Worm (Caenorhabditis elegans) whole organism, young adult: ENCODE data around the gene aptf-4.

Experiments
- B0019.2 ChIP-seq: fragments of 200-800 bp; sonication (Bioruptor generic); conservative IDR thresholded peaks from 2 replicates; pipeline ENCODE4 v1.3.6; 2022; ENCODE audit warnings: missing genetic modification reagents, missing genetic modification characterization, missing compliant biosample characterization
- B0261.1 ChIP-seq: sonication (generic microtip); optimal IDR thresholded peaks from 2 replicates; lab custom pipeline; 2016; ENCODE audit warnings: mild to moderate bottlenecking, missing genetic modification characterization, moderate library complexity, missing compliant biosample characterization
- B0336.3 ChIP-seq: fragments of 200-800 bp; sonication (Bioruptor generic); IDR thresholded peaks from 2 replicates; pipeline ENCODE4 v1.3.6; 2022; ENCODE audit warnings: missing genetic modification characterization, missing compliant biosample characterization
- F10E7.11 ChIP-seq: sonication (generic microtip); optimal IDR thresholded peaks from 2 replicates; lab custom pipeline; 2017; ENCODE audit warnings: mild to moderate bottlenecking, missing genetic modification characterization, moderate library complexity, missing compliant biosample characterization
- F49E8.2 ChIP-seq: sonication (generic microtip); optimal IDR thresholded peaks from 3 replicates; lab custom pipeline; 2017; ENCODE audit warnings: missing genetic modification characterization, mild to moderate bottlenecking, missing compliant biosample characterization, antibody characterized with exemption, moderate library complexity; ENCODE audit not compliant: insufficient read depth
- K12H6.12 ChIP-seq: fragments of 200-800 bp; sonication (Bioruptor generic); optimal IDR thresholded peaks from 2 replicates; lab custom pipeline; 2018; ENCODE audit warnings: mild to moderate bottlenecking, missing genetic modification characterization, missing compliant biosample characterization
- T07F8.4 ChIP-seq: sonication (generic microtip); optimal IDR thresholded peaks from 2 replicates; lab custom pipeline; 2016; ENCODE audit warnings: mild to moderate bottlenecking, missing genetic modification characterization, moderate library complexity, missing compliant biosample characterization
- Y53G8AR.9 ChIP-seq: fragments of 200-800 bp; sonication (Bioruptor generic); conservative IDR thresholded peaks from 2 replicates; pipeline ENCODE4 v1.3.6; 2022; ENCODE audit warnings: missing genetic modification reagents, missing genetic modification characterization, missing compliant biosample characterization
- Y67H2A.10 ChIP-seq: fragments of 200-800 bp; sonication (Bioruptor generic); conservative IDR thresholded peaks from 2 replicates; pipeline ENCODE4 v1.3.6; 2022; ENCODE audit warnings: missing genetic modification reagents, missing genetic modification characterization, missing compliant biosample characterization
- Y79H2A.3 ChIP-seq: fragments of 200-800 bp; sonication (Bioruptor generic); conservative IDR thresholded peaks from 2 replicates; pipeline ENCODE4 v1.3.6; 2022; ENCODE audit warnings: missing genetic modification reagents, missing genetic modification characterization, missing compliant biosample characterization
- akir-1 ChIP-seq: fragments of 200-800 bp; sonication (Bioruptor generic); optimal IDR thresholded peaks from 2 replicates; lab custom pipeline; 2018; ENCODE audit warnings: mild to moderate bottlenecking, missing genetic modification characterization, moderate library complexity, missing compliant biosample characterization
- ama-1 ChIP-seq, 3 experiments: fragments of 150-350 bp in 1 of 3; sonication (generic microtip) in 2 of 3; optimal IDR thresholded peaks; 2 replicates each; lab custom pipeline; 2014 to 2018; ENCODE audit warnings: missing biosample characterization in 2 of 3, missing genetic modification characterization in 2 of 3, missing genetic modification reagents in 2 of 3
- aptf-2 ChIP-seq: fragments of 200-800 bp; sonication (Bioruptor generic); conservative IDR thresholded peaks from 2 replicates; pipeline ENCODE4 v1.3.6; 2022; ENCODE audit warnings: missing genetic modification reagents, missing genetic modification characterization, missing compliant biosample characterization
- athp-1 ChIP-seq: sonication (generic microtip); optimal IDR thresholded peaks from 2 replicates; lab custom pipeline; 2017; ENCODE audit warnings: mild to moderate bottlenecking, missing genetic modification characterization, missing compliant biosample characterization
- attf-5 ChIP-seq: fragments of 200-800 bp; sonication (Bioruptor generic); optimal IDR thresholded peaks from 2 replicates; lab custom pipeline; 2018; ENCODE audit warnings: mild to moderate bottlenecking, missing genetic modification characterization, missing compliant biosample characterization
- attf-6 ChIP-seq: fragments of 200-800 bp; sonication (Bioruptor generic); IDR thresholded peaks from 2 replicates; pipeline ENCODE4 v1.3.6; 2022; ENCODE audit warnings: missing genetic modification reagents, missing genetic modification characterization, missing compliant biosample characterization
- bed-1 ChIP-seq: fragments of 200-800 bp; sonication (Bioruptor generic); IDR thresholded peaks from 2 replicates; pipeline ENCODE4 v1.3.6; 2022; ENCODE audit warnings: missing genetic modification reagents, missing genetic modification characterization, missing compliant biosample characterization
- die-1 ChIP-seq: sonication (generic microtip); optimal IDR thresholded peaks from 2 replicates; lab custom pipeline; 2016; ENCODE audit warnings: missing genotype, mild to moderate bottlenecking, missing genetic modification characterization, missing compliant biosample characterization
- dox-1 ChIP-seq: fragments of 200-800 bp; sonication (Bioruptor generic); IDR thresholded peaks from 2 replicates; pipeline ENCODE4 v1.3.6; 2022; ENCODE audit warnings: missing genetic modification reagents, missing genetic modification characterization, missing compliant biosample characterization
- dpff-1 ChIP-seq: sonication (generic microtip); optimal IDR thresholded peaks from 2 replicates; lab custom pipeline; 2017; ENCODE audit warnings: mild to moderate bottlenecking, missing genetic modification characterization, missing compliant biosample characterization
- efl-1 ChIP-seq: fragments of 150-350 bp; optimal IDR thresholded peaks from 2 replicates; lab custom pipeline; 2014; ENCODE audit warnings: missing biosample characterization, missing genetic modification reagents, missing genetic modification characterization
- egl-44 ChIP-seq: fragments of 200-800 bp; sonication (Bioruptor generic); IDR thresholded peaks from 2 replicates; pipeline ENCODE4 v1.3.6; 2022; ENCODE audit warnings: missing genetic modification reagents, missing genetic modification characterization, missing compliant biosample characterization
- gei-17 ChIP-seq: fragments of 200-800 bp; sonication (Bioruptor generic); optimal IDR thresholded peaks from 2 replicates; lab custom pipeline; 2018; ENCODE audit warnings: mild to moderate bottlenecking, missing genetic modification characterization, missing compliant biosample characterization
- hmg-1.2 ChIP-seq: fragments of 200-800 bp; sonication (Bioruptor generic); IDR thresholded peaks from 2 replicates; pipeline ENCODE4 v1.3.6; 2022; ENCODE audit warnings: missing genetic modification reagents, missing genetic modification characterization, missing compliant biosample characterization
- hrde-1 ChIP-seq: sonication (generic microtip); optimal IDR thresholded peaks from 2 replicates; lab custom pipeline; 2016; ENCODE audit warnings: missing genetic modification characterization, mild to moderate bottlenecking, missing compliant biosample characterization, moderate library complexity, missing genotype, missing genetic modification reagents, borderline replicate concordance
- hsf-1 ChIP-seq: fragments of 200-800 bp; sonication (Bioruptor generic); IDR thresholded peaks from 2 replicates; pipeline ENCODE4 v1.3.6; 2022; ENCODE audit warnings: missing genetic modification reagents, missing genetic modification characterization, missing compliant biosample characterization
- lin-54 ChIP-seq: fragments of 200-800 bp; sonication (Bioruptor generic); optimal IDR thresholded peaks from 2 replicates; lab custom pipeline; 2018; ENCODE audit warnings: mild to moderate bottlenecking, missing genetic modification characterization, missing compliant biosample characterization
- lsl-1 ChIP-seq: fragments of 200-800 bp; sonication (Bioruptor generic); optimal IDR thresholded peaks from 2 replicates; lab custom pipeline; 2018; ENCODE audit warnings: mild to moderate bottlenecking, missing genetic modification characterization, moderate library complexity, missing compliant biosample characterization
- madf-10 ChIP-seq: sonication (generic microtip); optimal IDR thresholded peaks from 2 replicates; lab custom pipeline; 2016; ENCODE audit warnings: mild to moderate bottlenecking, missing genetic modification characterization, missing compliant biosample characterization
- madf-3 ChIP-seq: fragments of 200-800 bp; sonication (Bioruptor generic); IDR thresholded peaks from 2 replicates; pipeline ENCODE4 v1.3.6; 2022; ENCODE audit warnings: missing genetic modification reagents, missing genetic modification characterization, missing compliant biosample characterization
- nfyb-1 ChIP-seq: fragments of 200-800 bp; sonication (Bioruptor generic); IDR thresholded peaks from 2 replicates; pipeline ENCODE4 v1.3.6; 2022; ENCODE audit warnings: missing genetic modification reagents, missing genetic modification characterization, missing compliant biosample characterization
- pbrm-1 ChIP-seq: fragments of 200-800 bp; sonication (Bioruptor generic); IDR thresholded peaks from 2 replicates; pipeline ENCODE4 v1.3.6; 2022; ENCODE audit warnings: missing genetic modification reagents, missing genetic modification characterization, missing compliant biosample characterization
- rpc-1 ChIP-seq, 2 experiments: fragments of 150-350 bp in 1 of 2; sonication (generic microtip) in 1 of 2; optimal IDR thresholded peaks; 2 replicates each; lab custom pipeline; 2014 to 2018; ENCODE audit warnings: missing biosample characterization in 1 of 2, missing genetic modification characterization in 1 of 2, missing genetic modification reagents in 1 of 2, missing genotype in 1 of 2
- sdz-38 ChIP-seq: sonication (generic microtip); optimal IDR thresholded peaks from 2 replicates; lab custom pipeline; 2016; ENCODE audit warnings: missing genotype, missing genetic modification characterization, missing compliant biosample characterization
- snpc-1.3 ChIP-seq: sonication (generic microtip); optimal IDR thresholded peaks from 2 replicates; lab custom pipeline; 2017; ENCODE audit warnings: missing genetic modification characterization, mild to moderate bottlenecking, missing compliant biosample characterization, antibody characterized with exemption, moderate library complexity, missing genotype, missing genetic modification reagents; ENCODE audit not compliant: insufficient read depth
- snpc-3.4 ChIP-seq: sonication (generic microtip); optimal IDR thresholded peaks from 2 replicates; lab custom pipeline; 2017; ENCODE audit warnings: missing genetic modification characterization, mild to moderate bottlenecking, missing compliant biosample characterization, antibody characterized with exemption, moderate library complexity, missing genotype, missing genetic modification reagents
- snpc-4 ChIP-seq, 5 experiments: fragments of 150-350 bp in 1 of 5; sonication (generic microtip) in 4 of 5; optimal IDR thresholded peaks; 2 replicates each; lab custom pipeline; 2014 to 2018; ENCODE audit warnings: missing genetic modification characterization in 5 of 5, missing biosample characterization in 3 of 5, antibody characterized with exemption in 2 of 5, mild to moderate bottlenecking in 2 of 5, missing compliant biosample characterization in 2 of 5, missing genotype in 2 of 5, moderate library complexity in 2 of 5, missing genetic modification reagents in 1 of 5
- somi-1 ChIP-seq: fragments of 200-800 bp; sonication (Bioruptor generic); optimal IDR thresholded peaks from 2 replicates; lab custom pipeline; 2018; ENCODE audit warnings: mild to moderate bottlenecking, missing genetic modification characterization, missing compliant biosample characterization
- tlf-1 ChIP-seq: fragments of 200-800 bp; sonication (Bioruptor generic); optimal IDR thresholded peaks from 2 replicates; lab custom pipeline; 2018; ENCODE audit warnings: mild to moderate bottlenecking, missing genetic modification characterization, missing compliant biosample characterization
- unc-130 ChIP-seq: sonication (generic microtip); optimal IDR thresholded peaks from 2 replicates; lab custom pipeline; 2016; ENCODE audit warnings: missing genetic modification reagents, missing genetic modification characterization, missing compliant biosample characterization
- zim-3 ChIP-seq: sonication (generic microtip); optimal IDR thresholded peaks from 2 replicates; lab custom pipeline; 2017; ENCODE audit warnings: mild to moderate bottlenecking, missing genetic modification characterization, moderate library complexity, missing compliant biosample characterization
- ztf-18 ChIP-seq: sonication (generic microtip); optimal IDR thresholded peaks from 2 replicates; lab custom pipeline; 2016; ENCODE audit warnings: missing genotype, mild to moderate bottlenecking, missing genetic modification characterization, missing compliant biosample characterization
- ztf-25 ChIP-seq: fragments of 200-800 bp; sonication (Bioruptor generic); IDR thresholded peaks from 2 replicates; pipeline ENCODE4 v1.3.6; 2022; ENCODE audit warnings: missing genetic modification reagents, missing genetic modification characterization, missing compliant biosample characterization
- ztf-26 ChIP-seq: sonication (generic microtip); optimal IDR thresholded peaks from 2 replicates; lab custom pipeline; 2017; ENCODE audit warnings: missing genetic modification characterization, missing compliant biosample characterization
- ztf-3 ChIP-seq: fragments of 200-800 bp; sonication (Bioruptor generic); optimal IDR thresholded peaks from 2 replicates; lab custom pipeline; 2018; ENCODE audit warnings: mild to moderate bottlenecking, missing genetic modification characterization, missing compliant biosample characterization

Gene aptf-4

ce11 chrII:8603567-8604359 lies 13.0 kb downstream of the aptf-4 start, which contains the start of gene suf-1 (continued):
- TF ChIP-seq gei-17 (no peak), K12H6.12 (no peak), Y79H2A.3 (GFP tag; lab: Robert Waterston, UW) (no peak), lin-54 (GFP tag; lab: Kevin White, UChicago) (peak; percentile 73), attf-5 (GFP tag; lab: Kevin White, UChicago) (peak; percentile 24), zim-3 (tag; lab: Kevin White, UChicago) (no peak), dox-1 (peak; percentile 12; the same call in 1 of the 2 replicates), B0019.2 (GFP tag; lab: Robert Waterston, UW) (no peak; the same call in 1 of the 2 replicates), ztf-18 (tag; lab: Kevin White, UChicago) (no peak), aptf-2 (no peak), hsf-1 (GFP tag; lab: Robert Waterston, UW) (peak; percentile 79), akir-1 (no peak), somi-1 (GFP tag; lab: Kevin White, UChicago) (no peak), F49E8.2 (tag; lab: Kevin White, UChicago) (peak; percentile 94), unc-130 (peak; percentile 69), egl-44 (GFP tag; lab: Robert Waterston, UW) (no peak), nfyb-1 (peak; percentile 39; the same call in 1 of the 2 replicates), madf-10 (no peak), snpc-4 (GFP tag; optimal IDR thresholded peaks at IDR 0.05; lab: Kevin White, UChicago) (peak; percentile 49), snpc-4 (tag; optimal IDR thresholded peaks at IDR 0.05; lab: Kevin White, UChicago) (peak in 3 of 4 experiments; percentile 29 to 81 (median 42)), F10E7.11 (tag; lab: Kevin White, UChicago) (no peak), ztf-26 (tag; lab: Kevin White, UChicago) (no peak), B0261.1 (tag; lab: Kevin White, UChicago) (no peak), sdz-38 (tag; lab: Kevin White, UChicago) (no peak), hmg-1.2 (GFP tag; lab: Robert Waterston, UW) (peak; percentile 49; the same call in 1 of the 2 replicates), rpc-1 (optimal IDR thresholded peaks at IDR 0.05; lab: Kevin White, UChicago) (no peak), rpc-1 (tag; optimal IDR thresholded peaks at IDR 0.05; lab: Kevin White, UChicago) (peak; percentile 3), efl-1 (GFP tag; lab: Kevin White, UChicago) (peak; percentile 43), Y53G8AR.9 (peak; percentile 85), pbrm-1 (GFP tag; lab: Robert Waterston, UW) (peak; percentile 45; the same call in 1 of the 2 replicates), Y67H2A.10 (GFP tag; lab: Robert Waterston, UW) (no peak), snpc-3.4 (tag; lab: Kevin White, UChicago) (peak; percentile 80), ama-1 (optimal IDR thresholded peaks at IDR 0.05; lab: Kevin White, UChicago) (no peak), ama-1 (GFP tag; optimal IDR thresholded peaks at IDR 0.05; lab: Kevin White, UChicago) (peak in 1 of 2 experiments; percentile 51), lsl-1 (GFP tag; lab: Kevin White, UChicago) (peak; percentile 58), hrde-1 (peak; percentile 92), attf-6 (peak; percentile 73), ztf-25 (no peak), ztf-3 (GFP tag; lab: Kevin White, UChicago) (no peak), bed-1 (0 out of 2 replicates have a peak, but pooled peaks have one; percentile 20), tlf-1 (GFP tag; lab: Kevin White, UChicago) (peak; percentile 79), die-1 (tag; lab: Kevin White, UChicago) (peak; percentile 37), madf-3 (GFP tag; lab: Robert Waterston, UW) (peak; percentile 88), athp-1 (tag; lab: Kevin White, UChicago) (peak; percentile 40), B0336.3 (peak; percentile 89), dpff-1 (tag; lab: Kevin White, UChicago) (no peak), T07F8.4 (tag; lab: Kevin White, UChicago) (no peak), snpc-1.3 (tag; lab: Kevin White, UChicago) (peak; percentile 2)
